Worm (Caenorhabditis elegans): ENCODE measurements around the gene F52G3.8.

- TF ChIP-seq ceh-82 (tag; optimal IDR thresholded peaks at IDR 0.05) (no peak), unc-39 (tag; optimal IDR thresholded peaks at IDR 0.05) (no peak)
These were observed at the start of gene F52G3.8 for ce11 chrX:16952859-16953258.
